Worm (Caenorhabditis elegans): ENCODE measurements around the gene F39D8.3.

ce11 chrX:15427931-15428330 is 7.2 kb downstream of the F39D8.3 start, which contains the start of gene nas-13:
- TF ChIP-seq zag-1 (tag; optimal IDR thresholded peaks at IDR 0.05) (no peak), egl-13 (tag; optimal IDR thresholded peaks at IDR 0.05) (no peak), egl-27 (tag; optimal IDR thresholded peaks at IDR 0.05) (no peak), nhr-11 (tag; optimal IDR thresholded peaks at IDR 0.05) (no peak)
